Fruit fly (Drosophila melanogaster) whole organism, embryonic: ENCODE data around the gene SelT.
A peak's percentile ranks its signal among the peaks of the same experiment; 100 is the strongest.

Experiments used
- ATbp ChIP-seq: fragments of 200-800 bp; sonication (Bioruptor generic); optimal IDR thresholded peaks from 2 replicates; lab custom pipeline; 2017; ENCODE audit warnings: missing biosample characterization, mild to moderate bottlenecking, missing genetic modification characterization, missing genetic modification reagents
- Atf6 ChIP-seq: fragments of 200-800 bp; sonication (Bioruptor generic); IDR thresholded peaks from 2 replicates; pipeline ENCODE4 v1.3.6; 2022; ENCODE audit warnings: missing biosample characterization, missing genetic modification characterization
- CG10959 ChIP-seq: fragments of 200-800 bp; sonication (Bioruptor generic); IDR thresholded peaks from 2 replicates; pipeline ENCODE4 v1.3.6; 2022; ENCODE audit warnings: missing biosample characterization, missing genetic modification characterization
- CG11504 ChIP-seq: fragments of 200-800 bp; sonication (Bioruptor generic); optimal IDR thresholded peaks from 3 replicates; lab custom pipeline; 2019; ENCODE audit warnings: missing biosample characterization, mild to moderate bottlenecking, missing genetic modification characterization, moderate library complexity
- CG11560 ChIP-seq: fragments of 200-800 bp; sonication (Bioruptor generic); IDR thresholded peaks from 3 replicates; pipeline ENCODE4 v1.3.6; 2022; ENCODE audit warnings: missing biosample characterization, missing genetic modification characterization
- CG12236 ChIP-seq: fragments of 200-800 bp; sonication (Bioruptor generic); optimal IDR thresholded peaks from 2 replicates; lab custom pipeline; 2016; ENCODE audit warnings: missing biosample characterization, missing genetic modification characterization
- CG13424 ChIP-seq: fragments of 200-800 bp; sonication (Bioruptor generic); optimal IDR thresholded peaks from 2 replicates; lab custom pipeline; 2019; ENCODE audit warnings: missing biosample characterization, mild to moderate bottlenecking, missing genetic modification characterization, moderate library complexity
- CG15011 ChIP-seq: fragments of 200-800 bp; sonication (Bioruptor generic); optimal IDR thresholded peaks from 3 replicates; lab custom pipeline; 2018; ENCODE audit warnings: missing biosample characterization, mild to moderate bottlenecking, missing genetic modification characterization
- CG17912 ChIP-seq: fragments of 200-800 bp; sonication (Bioruptor generic); optimal IDR thresholded peaks from 2 replicates; lab custom pipeline; 2018; ENCODE audit warnings: missing biosample characterization, mild to moderate bottlenecking, missing genetic modification characterization
- CG18011 ChIP-seq: fragments of 200-800 bp; sonication (Bioruptor generic); optimal IDR thresholded peaks from 2 replicates; lab custom pipeline; 2017; ENCODE audit warnings: missing biosample characterization, missing genetic modification characterization, mild to moderate bottlenecking, moderate library complexity, missing genotype
- CG3163 ChIP-seq: fragments of 200-800 bp; sonication (Bioruptor generic); optimal IDR thresholded peaks from 3 replicates; lab custom pipeline; 2016; ENCODE audit warnings: missing biosample characterization, missing genetic modification characterization
- CG32532 ChIP-seq: fragments of 200-800 bp; sonication (Bioruptor generic); IDR thresholded peaks from 2 replicates; pipeline ENCODE4 v1.3.6; 2022; ENCODE audit warnings: missing biosample characterization, missing genetic modification characterization
- CG32767 ChIP-seq: fragments of 200-800 bp; sonication (Bioruptor generic); IDR thresholded peaks from 2 replicates; pipeline ENCODE4 v1.3.6; 2022; ENCODE audit warnings: missing biosample characterization, missing genetic modification characterization
- CG3726 ChIP-seq: fragments of 200-800 bp; sonication (Bioruptor generic); IDR thresholded peaks from 3 replicates; pipeline ENCODE4, ENCODE4 v1.3.6; 2022; ENCODE audit warnings: missing biosample characterization, missing genetic modification characterization
- CG4282 ChIP-seq: fragments of 200-800 bp; sonication (Bioruptor generic); optimal IDR thresholded peaks from 2 replicates; lab custom pipeline; 2016; ENCODE audit warnings: missing biosample characterization, missing genetic modification characterization
- CG4360 ChIP-seq: fragments of 200-800 bp; sonication (Bioruptor generic); IDR thresholded peaks from 2 replicates; pipeline ENCODE4 v1.3.6; 2022; ENCODE audit warnings: missing biosample characterization, missing genetic modification characterization
- CG4404 ChIP-seq: fragments of 200-800 bp; sonication (Bioruptor generic); IDR thresholded peaks from 2 replicates; pipeline ENCODE4 v1.3.6; 2022; ENCODE audit warnings: missing biosample characterization, missing genetic modification characterization
- CG6683 ChIP-seq: fragments of 200-800 bp; sonication (Bioruptor generic); optimal IDR thresholded peaks from 2 replicates; lab custom pipeline; 2017; ENCODE audit warnings: missing biosample characterization, mild to moderate bottlenecking, missing genetic modification characterization, missing genetic modification reagents
- CG6854 ChIP-seq: fragments of 200-800 bp; sonication (Bioruptor generic); optimal IDR thresholded peaks from 3 replicates; lab custom pipeline; 2017; ENCODE audit warnings: missing biosample characterization, mild to moderate bottlenecking, missing genetic modification characterization
- CG7372 ChIP-seq: fragments of 200-800 bp; sonication (Bioruptor generic); IDR thresholded peaks from 2 replicates; pipeline ENCODE4 v1.3.6; 2022; ENCODE audit warnings: missing biosample characterization, missing genetic modification characterization
- CG7839 ChIP-seq: fragments of 200-800 bp; sonication (Bioruptor generic); optimal IDR thresholded peaks from 3 replicates; lab custom pipeline; 2018; ENCODE audit warnings: missing biosample characterization, mild to moderate bottlenecking, missing genetic modification characterization, moderate library complexity
- CG9215 ChIP-seq: fragments of 200-800 bp; sonication (Bioruptor generic); IDR thresholded peaks from 2 replicates; pipeline ENCODE4 v1.3.6; 2022; ENCODE audit warnings: missing biosample characterization, missing genetic modification characterization
- CG9609 ChIP-seq: fragments of 200-800 bp; sonication (Bioruptor generic); optimal IDR thresholded peaks from 3 replicates; lab custom pipeline; 2016; ENCODE audit warnings: missing biosample characterization, missing genetic modification characterization
- Dbx ChIP-seq: fragments of 200-800 bp; sonication (Bioruptor generic); IDR thresholded peaks from 3 replicates; pipeline ENCODE4 v1.3.6; 2022; ENCODE audit warnings: missing biosample characterization, missing genetic modification characterization
- ERR ChIP-seq: fragments of 200-800 bp; sonication (Bioruptor generic); optimal IDR thresholded peaks from 2 replicates; lab custom pipeline; 2016; ENCODE audit warnings: missing biosample characterization, missing genetic modification characterization
- Hey ChIP-seq: fragments of 200-800 bp; sonication (Bioruptor generic); optimal IDR thresholded peaks from 3 replicates; lab custom pipeline; 2018; ENCODE audit warnings: missing biosample characterization, mild to moderate bottlenecking, missing genetic modification characterization
- Lim3 ChIP-seq: fragments of 200-800 bp; sonication (Bioruptor generic); IDR thresholded peaks from 2 replicates; pipeline ENCODE4 v1.3.6; 2022; ENCODE audit warnings: missing biosample characterization, missing genetic modification characterization
- NC2α ChIP-seq: fragments of 200-800 bp; sonication (Bioruptor generic); optimal IDR thresholded peaks from 2 replicates; lab custom pipeline; 2016; ENCODE audit warnings: missing biosample characterization, missing genetic modification characterization
- NC2β ChIP-seq: fragments of 200-800 bp; sonication (Bioruptor generic); optimal IDR thresholded peaks from 2 replicates; lab custom pipeline; 2016; ENCODE audit warnings: missing biosample characterization, missing genetic modification characterization
- Neu2 ChIP-seq: fragments of 200-800 bp; sonication (Bioruptor generic); optimal IDR thresholded peaks from 3 replicates; lab custom pipeline; 2016; ENCODE audit warnings: missing biosample characterization, missing genetic modification characterization, borderline replicate concordance
- Nf-YB ChIP-seq: fragments of 200-800 bp; sonication (Bioruptor generic); optimal IDR thresholded peaks from 3 replicates; lab custom pipeline; 2019; ENCODE audit warnings: missing biosample characterization, mild to moderate bottlenecking, missing genetic modification characterization, moderate library complexity
- Nf-YC ChIP-seq: fragments of 200-800 bp; optimal IDR thresholded peaks from 3 replicates; lab custom pipeline; 2019; ENCODE audit warnings: missing biosample characterization, mild to moderate bottlenecking, missing genetic modification characterization, moderate library complexity
- Rx ChIP-seq: fragments of 200-800 bp; sonication (Bioruptor generic); IDR thresholded peaks from 2 replicates; pipeline ENCODE4 v1.3.6; 2022; ENCODE audit warnings: missing biosample characterization, missing genetic modification characterization
- Sin3A ChIP-seq: fragments of >200 bp; optimal IDR thresholded peaks from 2 replicates; lab custom pipeline; 2018
- YL-1 ChIP-seq: fragments of 200-800 bp; sonication (Bioruptor generic); optimal IDR thresholded peaks from 3 replicates; lab custom pipeline; 2017; ENCODE audit warnings: missing biosample characterization, mild to moderate bottlenecking, missing genetic modification characterization
- cas ChIP-seq: fragments of 200-800 bp; sonication (Bioruptor generic); IDR thresholded peaks from 2 replicates; pipeline ENCODE4 v1.3.6; 2022; ENCODE audit warnings: missing biosample characterization, missing genetic modification characterization
- chif ChIP-seq, 2 experiments: fragments of 200-800 bp; sonication (Bioruptor generic); optimal IDR thresholded peaks; 3 replicates each; lab custom pipeline; 2016; ENCODE audit warnings: missing biosample characterization in 2 of 2, missing genetic modification characterization in 2 of 2
- danr ChIP-seq: fragments of 200-800 bp; sonication (Bioruptor generic); IDR thresholded peaks from 2 replicates; pipeline ENCODE4 v1.3.6; 2022; ENCODE audit warnings: missing biosample characterization, missing genetic modification characterization
- dmrt11E ChIP-seq: fragments of 200-800 bp; sonication (Bioruptor generic); optimal IDR thresholded peaks from 3 replicates; lab custom pipeline; 2018; ENCODE audit warnings: missing biosample characterization, mild to moderate bottlenecking, missing genetic modification characterization, moderate library complexity
- dpn ChIP-seq, 2 experiments: fragments of 200-800 bp; sonication (Bioruptor generic); optimal IDR thresholded peaks; 3 replicates each; lab custom pipeline; 2016; ENCODE audit warnings: missing biosample characterization in 2 of 2, missing genetic modification characterization in 2 of 2
- fu2 ChIP-seq: fragments of 200-800 bp; sonication (Bioruptor generic); optimal IDR thresholded peaks from 2 replicates; lab custom pipeline; 2016; ENCODE audit warnings: missing biosample characterization, missing genetic modification characterization
- gsb-n ChIP-seq: fragments of 200-800 bp; sonication (Bioruptor generic); optimal IDR thresholded peaks from 3 replicates; lab custom pipeline; 2018; ENCODE audit warnings: missing biosample characterization, mild to moderate bottlenecking, missing genetic modification characterization
- jumu ChIP-seq: fragments of 200-800 bp; sonication (Bioruptor generic); optimal IDR thresholded peaks from 3 replicates; lab custom pipeline; 2016; ENCODE audit warnings: missing biosample characterization, missing genetic modification characterization
- ken ChIP-seq: fragments of 200-800 bp; sonication (Bioruptor generic); IDR thresholded peaks from 3 replicates; pipeline ENCODE4 v1.3.6; 2022; ENCODE audit warnings: missing biosample characterization, missing genetic modification characterization
- lbe ChIP-seq: fragments of 200-800 bp; sonication (Bioruptor generic); optimal IDR thresholded peaks from 2 replicates; lab custom pipeline; 2016; ENCODE audit warnings: missing biosample characterization, mild to moderate bottlenecking, missing genetic modification characterization
- oc ChIP-seq: fragments of 200-800 bp; sonication (Bioruptor generic); optimal IDR thresholded peaks from 2 replicates; lab custom pipeline; 2018; ENCODE audit warnings: missing biosample characterization, mild to moderate bottlenecking, missing genetic modification characterization, moderate library complexity
- org-1 ChIP-seq: fragments of 200-800 bp; sonication (Bioruptor generic); optimal IDR thresholded peaks from 2 replicates; lab custom pipeline; 2017; ENCODE audit warnings: missing biosample characterization, missing genetic modification characterization
- pum ChIP-seq: fragments of 200-800 bp; sonication (Bioruptor generic); optimal IDR thresholded peaks from 2 replicates; lab custom pipeline; 2016; ENCODE audit warnings: missing biosample characterization, missing genetic modification characterization
- sd ChIP-seq: fragments of 200-800 bp; sonication (Bioruptor generic); optimal IDR thresholded peaks from 3 replicates; lab custom pipeline; 2018; ENCODE audit warnings: missing biosample characterization, mild to moderate bottlenecking, missing genetic modification characterization, moderate library complexity
- shn ChIP-seq: fragments of 200-800 bp; sonication (Bioruptor generic); optimal IDR thresholded peaks from 3 replicates; lab custom pipeline; 2016; ENCODE audit warnings: missing biosample characterization, missing genetic modification characterization
- wdn ChIP-seq: fragments of 200-800 bp; sonication (Bioruptor generic); IDR thresholded peaks from 2 replicates; pipeline ENCODE4 v1.3.6; 2022; ENCODE audit warnings: missing biosample characterization, missing genetic modification characterization

The SelT gene

DNA sequence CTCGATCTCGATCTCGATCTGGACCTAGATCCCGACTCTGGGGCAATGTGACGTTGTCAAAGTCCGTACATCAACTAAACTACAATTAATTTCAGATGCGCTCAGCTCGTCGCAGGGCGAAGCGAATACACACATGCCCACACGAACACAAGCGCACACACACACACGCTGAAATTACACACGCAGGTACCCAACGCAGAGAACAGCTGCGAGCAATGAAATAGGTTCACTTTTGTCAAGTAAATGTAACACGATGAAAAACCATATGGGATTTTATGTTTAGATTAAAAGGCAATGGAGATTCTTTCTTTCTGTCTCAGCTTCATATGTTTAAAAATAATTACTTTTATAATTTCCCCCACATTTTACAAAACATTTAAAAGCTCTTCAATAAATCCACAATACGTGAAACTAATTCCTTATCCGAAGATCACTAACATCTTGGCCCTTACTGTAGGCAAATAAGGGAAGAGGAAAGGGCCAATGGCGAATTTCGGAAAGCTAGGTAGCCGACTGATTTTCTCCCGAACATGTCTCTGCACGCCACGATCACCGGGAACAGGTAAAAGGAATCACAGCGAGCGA lies 10.3 kb upstream of the SelT start (continued):
- peak; percentile 84 for TF ChIP-seq CG32532
- no peak for TF ChIP-seq Sin3A (lab: Kevin White, UChicago)
- TF ChIP-seq ERR (GFP tag; lab: Kevin White, UChicago) = peak; percentile 54
- 0 out of 2 replicates have a peak, but pooled peaks have one; percentile 32 for TF ChIP-seq CG4360 (GFP tag; lab: Robert Waterston, UW)
- peak; percentile 17 for TF ChIP-seq Hey (tag; lab: Kevin White, UChicago)
- TF ChIP-seq Rx = peak; percentile 70
- TF ChIP-seq CG7839 = peak; percentile 88
- TF ChIP-seq CG7372 (GFP tag; lab: Robert Waterston, UW) = peak; percentile 79
- TF ChIP-seq CG10959 (GFP tag; lab: Robert Waterston, UW) = peak; percentile 70
- peak; percentile 76 for TF ChIP-seq danr (GFP tag; lab: Robert Waterston, UW)
- peak; percentile 78 for TF ChIP-seq org-1
- TF ChIP-seq CG6854 = peak; percentile 82
- peak; percentile 81 for TF ChIP-seq Nf-YC (tag; lab: Kevin White, UChicago)
- peak; percentile 53 for TF ChIP-seq Dbx (GFP tag; lab: Robert Waterston, UW)
- TF ChIP-seq jumu (GFP tag; lab: Kevin White, UChicago) = peak; percentile 76
- TF ChIP-seq CG32767 (GFP tag; lab: Robert Waterston, UW) = peak; percentile 82
- peak; percentile 70 for TF ChIP-seq cas (GFP tag; lab: Robert Waterston, UW)
- peak; percentile 62 for TF ChIP-seq fu2 (GFP tag; lab: Kevin White, UChicago)
- peak; percentile 81 for TF ChIP-seq CG4404 (GFP tag; lab: Robert Waterston, UW)
- peak; percentile 73 for TF ChIP-seq gsb-n (tag; lab: Kevin White, UChicago)
- TF ChIP-seq CG9215 (GFP tag; lab: Robert Waterston, UW) = peak; percentile 64
- TF ChIP-seq wdn (GFP tag; lab: Robert Waterston, UW) = peak; percentile 58
- TF ChIP-seq CG4282 (GFP tag; lab: Kevin White, UChicago) = no peak
- TF ChIP-seq dpn (GFP tag; optimal IDR thresholded peaks at IDR 0.05; lab: Kevin White, UChicago) = peak; percentile 58 to 64
- TF ChIP-seq Atf6 = peak; percentile 77
- TF ChIP-seq chif (GFP tag; optimal IDR thresholded peaks at IDR 0.05; lab: Kevin White, UChicago) = peak; percentile 74 to 85
- peak; percentile 86 for TF ChIP-seq lbe (GFP tag; lab: Kevin White, UChicago)
- peak; percentile 62 for TF ChIP-seq CG6683 (GFP tag; lab: Kevin White, UChicago)
- peak; percentile 75 for TF ChIP-seq Nf-YB (GFP tag; lab: Kevin White, UChicago)
- TF ChIP-seq dmrt11E = peak; percentile 93
- peak; percentile 16; the same call in 1 of the 3 replicates for TF ChIP-seq CG3726 (GFP tag; lab: Robert Waterston, UW)
- TF ChIP-seq ATbp (GFP tag; lab: Kevin White, UChicago) = peak; percentile 77
- TF ChIP-seq oc = peak; percentile 42
- TF ChIP-seq Neu2 = peak; percentile 45
- TF ChIP-seq CG9609 = peak; percentile 84
- peak; percentile 63 for TF ChIP-seq CG12236
- TF ChIP-seq CG17912 (GFP tag; lab: Kevin White, UChicago) = no peak
- TF ChIP-seq NC2β (GFP tag; lab: Kevin White, UChicago) = peak; percentile 86
- no peak; the same call in 1 of the 2 replicates for TF ChIP-seq Lim3 (GFP tag; lab: Robert Waterston, UW)
- TF ChIP-seq CG11560 (tag; lab: Robert Waterston, UW) = peak; percentile 55; the same call in 2 of the 3 replicates
- peak; percentile 79 for TF ChIP-seq pum (GFP tag; lab: Kevin White, UChicago)
- peak; percentile 45 for TF ChIP-seq CG18011 (GFP tag; lab: Kevin White, UChicago)
- TF ChIP-seq CG15011 = peak; percentile 81
- peak; percentile 51; the same call in 2 of the 3 replicates for TF ChIP-seq ken (GFP tag; lab: Robert Waterston, UW)
- peak; percentile 53 for TF ChIP-seq sd (tag; lab: Kevin White, UChicago)
- peak; percentile 51 for TF ChIP-seq YL-1 (GFP tag; lab: Kevin White, UChicago)
- TF ChIP-seq CG13424 = peak; percentile 92
- no peak for TF ChIP-seq CG3163 (GFP tag; lab: Kevin White, UChicago)
- TF ChIP-seq NC2α (GFP tag; lab: Kevin White, UChicago) = no peak
- TF ChIP-seq CG11504 (tag; lab: Kevin White, UChicago) = peak; percentile 84
- TF ChIP-seq shn (GFP tag; lab: Kevin White, UChicago) = peak; percentile 31
